Fruit fly (Drosophila melanogaster): ENCODE measurements around the gene CG33928.

The CG33928 gene

DNA sequence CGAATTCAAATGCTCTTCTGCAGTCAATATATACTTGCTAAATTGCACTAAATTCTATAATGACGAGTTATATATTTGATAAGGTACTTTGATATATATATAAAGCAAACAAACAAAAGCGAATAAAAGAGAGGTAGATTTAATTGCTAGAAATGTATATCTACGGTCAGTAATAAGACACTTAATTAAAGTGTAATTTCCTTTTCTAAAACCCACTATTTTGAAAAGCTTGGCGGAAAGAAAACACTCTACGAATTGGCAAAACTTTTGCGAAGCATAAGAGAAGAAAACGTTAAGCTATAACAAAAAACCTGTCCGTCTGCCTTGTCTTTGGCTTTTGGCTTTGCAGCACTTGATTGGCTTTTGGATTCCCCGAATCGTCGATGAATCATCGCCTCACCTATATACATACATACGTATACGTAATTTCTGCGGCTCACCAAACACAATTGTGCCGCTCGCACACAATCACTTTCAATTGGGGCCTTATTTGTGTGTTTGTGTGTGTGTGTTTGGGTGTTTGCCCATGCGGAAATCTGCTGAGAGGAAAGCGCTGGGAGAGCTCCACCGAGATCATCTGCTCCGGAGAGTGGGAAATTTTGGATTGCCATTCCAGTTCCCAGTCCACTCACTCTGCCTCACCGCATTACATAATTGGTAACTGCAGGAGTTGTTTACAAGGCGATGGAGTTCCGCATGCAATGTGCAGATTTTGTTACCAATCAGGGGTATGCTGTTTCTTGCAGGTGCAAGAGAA, 5.6 kb downstream of the CG33928 start (continued):
- TF ChIP-seq Oli (tag; optimal IDR thresholded peaks at IDR 0.05) (no peak), Doc3 (GFP tag; IDR thresholded peaks at IDR 0.05; ENCODE audit: partially characterized antibody) (no peak), D19A (tag; optimal IDR thresholded peaks at IDR 0.05) (peak; percentile 12), Hr51 (GFP tag; optimal IDR thresholded peaks at IDR 0.05) (peak in 1 of 2 experiments; percentile 35), D (optimal IDR thresholded peaks at IDR 0.05) (no peak), D (GFP tag; optimal IDR thresholded peaks at IDR 0.05) (no peak), gem (tag; optimal IDR thresholded peaks at IDR 0.05) (peak; percentile 36), stc (GFP tag; IDR thresholded peaks at IDR 0.05) (0 out of 2 replicates have a peak, but pooled peaks have one; percentile 7), cg (GFP tag; optimal IDR thresholded peaks at IDR 0.05) (peak; percentile 72), CG12769 (tag; optimal IDR thresholded peaks at IDR 0.05) (peak; percentile 83), MBD-R2 (GFP tag; IDR thresholded peaks at IDR 0.05) (no peak), sima (GFP tag; optimal IDR thresholded peaks at IDR 0.05) (no peak), CG4730 (GFP tag; IDR thresholded peaks at IDR 0.05) (no peak)

DNA sequence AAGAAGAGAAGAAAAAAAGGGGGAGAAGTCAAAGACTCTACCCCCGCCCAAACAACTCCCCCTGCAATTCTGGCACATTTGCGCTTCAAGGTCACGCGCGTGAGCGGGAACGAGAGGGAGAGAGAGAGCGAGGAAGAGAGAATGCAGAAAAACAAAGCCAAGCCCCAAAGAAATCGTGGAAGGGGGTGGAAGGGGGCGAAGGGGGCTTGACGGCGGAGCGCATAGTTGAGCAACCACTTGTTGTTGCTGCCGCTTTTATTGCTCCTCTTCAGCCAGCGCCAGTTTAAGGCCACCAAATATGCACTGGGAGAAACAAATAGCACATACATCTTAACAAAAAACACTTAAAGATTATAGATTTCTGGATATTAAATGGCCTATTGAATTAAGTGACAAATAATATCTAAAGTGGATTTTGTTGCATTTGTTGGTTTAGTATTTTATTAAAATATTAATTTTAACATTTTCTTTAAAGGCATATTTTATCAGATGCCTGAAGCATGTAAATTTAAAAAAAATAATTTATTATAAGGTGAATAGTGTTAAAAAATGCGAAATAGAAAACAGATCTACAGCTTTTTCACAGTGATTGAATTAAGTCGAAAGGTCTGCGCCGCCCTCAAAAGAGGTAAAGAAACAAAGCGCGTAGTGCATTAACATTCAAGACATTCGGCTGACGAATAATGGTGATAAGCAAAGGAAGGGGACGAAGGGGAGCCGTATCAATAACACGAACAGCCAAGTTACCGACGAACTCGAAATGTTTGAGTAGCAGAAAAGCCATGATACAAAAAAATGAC, 6.4 kb downstream of the CG33928 start:
- TF ChIP-seq CG12236 (GFP tag; optimal IDR thresholded peaks at IDR 0.05) (no peak), Six4 (GFP tag; optimal IDR thresholded peaks at IDR 0.05) (peak; percentile 94), shn (GFP tag; optimal IDR thresholded peaks at IDR 0.05) (peak; percentile 27), Elba2 (GFP tag; optimal IDR thresholded peaks at IDR 0.05) (no peak), Spps (tag; optimal IDR thresholded peaks at IDR 0.05) (peak; percentile 94), CG6254 (GFP tag; optimal IDR thresholded peaks at IDR 0.05) (peak; percentile 89), CG13287 (GFP tag; IDR thresholded peaks at IDR 0.05; ENCODE audit: partially characterized antibody) (peak; percentile 12; the same call in 1 of the 2 replicates), zen2 (GFP tag; IDR thresholded peaks at IDR 0.05; ENCODE audit: partially characterized antibody) (no peak), org-1 (GFP tag; optimal IDR thresholded peaks at IDR 0.05) (peak; percentile 96), bab2 (GFP tag; optimal IDR thresholded peaks at IDR 0.05) (peak; percentile 67), CG33557 (GFP tag; optimal IDR thresholded peaks at IDR 0.05) (peak; percentile 81), rib (GFP tag; IDR thresholded peaks at IDR 0.05) (peak; percentile 72; the same call in 1 of the 2 replicates), NFAT (GFP tag; IDR thresholded peaks at IDR 0.05) (peak; percentile 35; the same call in 1 of the 2 replicates), chinmo (GFP tag; IDR thresholded peaks at IDR 0.05; ENCODE audit: partially characterized antibody) (peak; percentile 89), Hmr (GFP tag; optimal IDR thresholded peaks at IDR 0.05) (peak; percentile 95), BtbVII (GFP tag; optimal IDR thresholded peaks at IDR 0.05) (peak; percentile 95), CoRest (tag; optimal IDR thresholded peaks at IDR 0.05) (peak; percentile 92), CG11696 (GFP tag; IDR thresholded peaks at IDR 0.05) (peak; percentile 74), CG3407 (GFP tag; optimal IDR thresholded peaks at IDR 0.05) (peak; percentile 92), Side (GFP tag; optimal IDR thresholded peaks at IDR 0.05) (peak; percentile 30), jing (GFP tag; optimal IDR thresholded peaks at IDR 0.05) (peak; percentile 53), kni (GFP tag; optimal IDR thresholded peaks at IDR 0.05) (peak; percentile 83), gem (tag; optimal IDR thresholded peaks at IDR 0.05) (peak; percentile 99), trh (GFP tag; optimal IDR thresholded peaks at IDR 0.05) (peak; percentile 16), Trl (optimal IDR thresholded peaks at IDR 0.05) (peak; percentile 60 to 68), Trl (GFP tag; optimal IDR thresholded peaks at IDR 0.05) (no peak), CG4730 (GFP tag; IDR thresholded peaks at IDR 0.05) (peak; percentile 93), tup (GFP tag; optimal IDR thresholded peaks at IDR 0.05) (peak; percentile 40), CG7987 (GFP tag; optimal IDR thresholded peaks at IDR 0.05) (peak; percentile 85), CG7271 (tag; optimal IDR thresholded peaks at IDR 0.05) (peak; percentile 83), Fer3 (tag; optimal IDR thresholded peaks at IDR 0.05) (peak; percentile 95), Vsx1 (GFP tag; optimal IDR thresholded peaks at IDR 0.05) (peak; percentile 93), Neu2 (GFP tag; optimal IDR thresholded peaks at IDR 0.05; ENCODE audit: borderline replicate concordance) (no peak), CG6683 (GFP tag; optimal IDR thresholded peaks at IDR 0.05) (peak; percentile 93)
